Fruit fly (Drosophila melanogaster): Measurements from ENCODE around the gene TwdlF.

- TF ChIP-seq Rel (GFP tag; optimal IDR thresholded peaks at IDR 0.05): no peak
- no peak for TF ChIP-seq Rel (tag; optimal IDR thresholded peaks at IDR 0.05)
- no peak for TF ChIP-seq N (GFP tag; optimal IDR thresholded peaks at IDR 0.05)
- no peak for TF ChIP-seq fru (GFP tag; optimal IDR thresholded peaks at IDR 0.05)
- TF ChIP-seq pan (optimal IDR thresholded peaks at IDR 0.05): no peak
- no peak for TF ChIP-seq psq (GFP tag; optimal IDR thresholded peaks at IDR 0.05)
- no peak for TF ChIP-seq Dfd (GFP tag; optimal IDR thresholded peaks at IDR 0.05)
- TF ChIP-seq GATAd (GFP tag; optimal IDR thresholded peaks at IDR 0.05): no peak
- no peak for TF ChIP-seq brk (GFP tag; optimal IDR thresholded peaks at IDR 0.05)
These were observed 34.5 kb downstream of the TwdlF start for dm6 chr3R:4281119-4281861.
